Fruit fly (Drosophila melanogaster) whole organism, wandering third instar larva: ENCODE results near the gene veli.
A peak's percentile ranks its signal among the peaks of the same experiment; 100 is the strongest.

Source experiments
- Abd-B ChIP-seq: fragments of >200 bp; optimal IDR thresholded peaks from 2 replicates; lab custom pipeline; 2017; ENCODE audit warnings: missing biosample characterization, missing genetic modification characterization
- CG32264 ChIP-seq: fragments of 200-800 bp; sonication (Bioruptor generic); optimal IDR thresholded peaks from 2 replicates; lab custom pipeline; 2016; ENCODE audit warnings: missing biosample characterization, missing genetic modification characterization
- CG9705 ChIP-seq: fragments of 200-800 bp; sonication (Bioruptor generic); optimal IDR thresholded peaks from 2 replicates; lab custom pipeline; 2018; ENCODE audit warnings: missing biosample characterization, mild to moderate bottlenecking, missing genetic modification characterization
- CrebA ChIP-seq: fragments of 200-800 bp; sonication (Bioruptor generic); optimal IDR thresholded peaks from 2 replicates; lab custom pipeline; 2016; ENCODE audit warnings: missing biosample characterization, mild to moderate bottlenecking, missing genetic modification characterization, borderline replicate concordance
- Dfd ChIP-seq: fragments of >200 bp; optimal IDR thresholded peaks from 2 replicates; lab custom pipeline; 2017; ENCODE audit warnings: missing biosample characterization, missing genetic modification characterization
- Dif ChIP-seq: fragments of 200-275, 200-300 bp; sonication (Bioruptor generic); optimal IDR thresholded peaks from 2 replicates; lab custom pipeline; 2018; ENCODE audit warnings: missing biosample characterization, missing genetic modification characterization; ENCODE audit not compliant: partially characterized antibody
- HLH106 ChIP-seq: fragments of 200-800 bp; optimal IDR thresholded peaks from 3 replicates; lab custom pipeline; 2019; ENCODE audit warnings: missing biosample characterization, mild to moderate bottlenecking, missing genetic modification characterization, moderate library complexity
- Hnf4 ChIP-seq: fragments of 200-800 bp; sonication (Bioruptor generic); optimal IDR thresholded peaks from 2 replicates; lab custom pipeline; 2016; ENCODE audit warnings: missing biosample characterization, mild to moderate bottlenecking, missing genetic modification characterization
- Hr78 ChIP-seq: fragments of >200 bp; optimal IDR thresholded peaks from 2 replicates; lab custom pipeline; 2017; ENCODE audit warnings: missing biosample characterization, missing genetic modification characterization
- Hr83 ChIP-seq: fragments of 200-300 bp; sonication (Bioruptor generic); optimal IDR thresholded peaks from 2 replicates; lab custom pipeline; 2016; ENCODE audit warnings: missing biosample characterization, mild to moderate bottlenecking, missing genetic modification characterization, moderate library complexity; ENCODE audit not compliant: poor library complexity, severe bottlenecking
- Jra ChIP-seq: sonication (Bioruptor generic); optimal IDR thresholded peaks from 2 replicates; lab custom pipeline; 2016; ENCODE audit warnings: missing biosample characterization, missing genetic modification characterization
- Mio ChIP-seq: sonication (Bioruptor generic); optimal IDR thresholded peaks from 2 replicates; lab custom pipeline; 2016; ENCODE audit warnings: missing biosample characterization, missing genetic modification characterization
- Myc ChIP-seq: fragments of >200 bp; optimal IDR thresholded peaks from 2 replicates; lab custom pipeline; 2017
- N ChIP-seq: fragments of >200 bp; optimal IDR thresholded peaks from 2 replicates; lab custom pipeline; 2018; ENCODE audit warnings: missing biosample characterization, missing external identifiers, missing genetic modification characterization
- OdsH ChIP-seq: fragments of 200-800 bp; sonication (Bioruptor generic); optimal IDR thresholded peaks from 2 replicates; lab custom pipeline; 2016; ENCODE audit warnings: missing biosample characterization, mild to moderate bottlenecking, missing genetic modification characterization
- Rel ChIP-seq, 2 experiments: fragments of 200-800 bp; sonication (Bioruptor generic) in 1 of 2; optimal IDR thresholded peaks; 2 replicates in 1 of 2; 3 replicates in 1 of 2; lab custom pipeline; 2016 to 2019; ENCODE audit warnings: mild to moderate bottlenecking in 2 of 2, missing biosample characterization in 2 of 2, missing genetic modification characterization in 2 of 2, moderate library complexity in 1 of 2
- Sp1 ChIP-seq: fragments of 200-800 bp; sonication (Bioruptor generic); optimal IDR thresholded peaks from 3 replicates; lab custom pipeline; 2019; ENCODE audit warnings: missing biosample characterization, mild to moderate bottlenecking, missing genetic modification characterization, moderate library complexity
- Vsx2 ChIP-seq: fragments of 200-300, 225-300 bp; sonication (Bioruptor generic); optimal IDR thresholded peaks from 2 replicates; lab custom pipeline; 2018; ENCODE audit warnings: missing biosample characterization, missing genetic modification characterization; ENCODE audit not compliant: partially characterized antibody
- br ChIP-seq: fragments of 200-800 bp; sonication (Bioruptor generic); optimal IDR thresholded peaks from 2 replicates; lab custom pipeline; 2016; ENCODE audit warnings: missing biosample characterization, missing genetic modification characterization
- brk ChIP-seq: fragments of 200-800 bp; sonication (Bioruptor generic); optimal IDR thresholded peaks from 2 replicates; lab custom pipeline; 2016; ENCODE audit warnings: missing biosample characterization, mild to moderate bottlenecking, missing genetic modification characterization
- dl ChIP-seq, 2 experiments: fragments of 175-275, 200-275 bp in 1 of 2; fragments of 200-275 bp in 1 of 2; sonication (Bioruptor generic); optimal IDR thresholded peaks; lab custom pipeline; 2018; ENCODE audit warnings: mild to moderate bottlenecking in 2 of 2, missing biosample characterization in 2 of 2, missing genetic modification characterization in 2 of 2, moderate library complexity in 2 of 2; ENCODE audit not compliant: partially characterized antibody in 2 of 2, insufficient read depth in 1 of 2
- dmrt93B ChIP-seq: fragments of 200-800 bp; sonication (Bioruptor generic); optimal IDR thresholded peaks from 2 replicates; lab custom pipeline; 2018; ENCODE audit warnings: missing biosample characterization, mild to moderate bottlenecking, missing genetic modification characterization
- dsf ChIP-seq: sonication (Bioruptor generic); optimal IDR thresholded peaks from 2 replicates; lab custom pipeline; 2016; ENCODE audit warnings: missing biosample characterization, missing genetic modification characterization, borderline replicate concordance
- foxo ChIP-seq, 2 experiments: fragments of 200-800 bp; sonication (Bioruptor generic); optimal IDR thresholded peaks; 2 replicates in 1 of 2; 3 replicates in 1 of 2; lab custom pipeline; 2016 to 2017; ENCODE audit warnings: missing biosample characterization in 2 of 2, missing genetic modification characterization in 2 of 2
- h ChIP-seq: fragments of 200-800 bp; sonication (Bioruptor generic); optimal IDR thresholded peaks from 3 replicates; lab custom pipeline; 2016; ENCODE audit warnings: missing biosample characterization, mild to moderate bottlenecking, missing genetic modification characterization
- jim ChIP-seq: fragments of 175-275, 200-325 bp; sonication (Bioruptor generic); optimal IDR thresholded peaks from 2 replicates; lab custom pipeline; 2016; ENCODE audit warnings: missing biosample characterization, mild to moderate bottlenecking, missing genetic modification characterization
- lola ChIP-seq: fragments of >200 bp; optimal IDR thresholded peaks from 2 replicates; lab custom pipeline; 2017; ENCODE audit warnings: missing biosample characterization, missing genetic modification characterization
- pan ChIP-seq: fragments of >200 bp; optimal IDR thresholded peaks from 2 replicates; lab custom pipeline; 2017
- psq ChIP-seq: fragments of 200-800 bp; sonication (Bioruptor generic); optimal IDR thresholded peaks from 3 replicates; lab custom pipeline; 2017; ENCODE audit warnings: missing biosample characterization, mild to moderate bottlenecking, missing genetic modification characterization, moderate library complexity
- rgr ChIP-seq: fragments of 200-800 bp; sonication (Bioruptor generic); optimal IDR thresholded peaks from 3 replicates; lab custom pipeline; 2016; ENCODE audit warnings: missing biosample characterization, mild to moderate bottlenecking, missing genetic modification characterization
- sage ChIP-seq: fragments of 200-800 bp; sonication (Bioruptor generic); optimal IDR thresholded peaks from 2 replicates; lab custom pipeline; 2016; ENCODE audit warnings: missing biosample characterization, mild to moderate bottlenecking, missing genetic modification characterization
- sv ChIP-seq: fragments of 200-800 bp; sonication (Bioruptor generic); optimal IDR thresholded peaks from 3 replicates; lab custom pipeline; 2016; ENCODE audit warnings: missing biosample characterization, missing genetic modification characterization
- tai ChIP-seq: sonication (Bioruptor generic); optimal IDR thresholded peaks from 2 replicates; lab custom pipeline; 2016; ENCODE audit warnings: missing biosample characterization, missing genetic modification characterization
- usp ChIP-seq: fragments of >200 bp; optimal IDR thresholded peaks from 2 replicates; lab custom pipeline; 2017; ENCODE audit warnings: missing biosample characterization, missing genetic modification characterization
- woc ChIP-seq: sonication (Bioruptor generic); optimal IDR thresholded peaks from 2 replicates; lab custom pipeline; 2016; ENCODE audit warnings: missing biosample characterization, mild to moderate bottlenecking, missing genetic modification characterization

The veli gene

DNA sequence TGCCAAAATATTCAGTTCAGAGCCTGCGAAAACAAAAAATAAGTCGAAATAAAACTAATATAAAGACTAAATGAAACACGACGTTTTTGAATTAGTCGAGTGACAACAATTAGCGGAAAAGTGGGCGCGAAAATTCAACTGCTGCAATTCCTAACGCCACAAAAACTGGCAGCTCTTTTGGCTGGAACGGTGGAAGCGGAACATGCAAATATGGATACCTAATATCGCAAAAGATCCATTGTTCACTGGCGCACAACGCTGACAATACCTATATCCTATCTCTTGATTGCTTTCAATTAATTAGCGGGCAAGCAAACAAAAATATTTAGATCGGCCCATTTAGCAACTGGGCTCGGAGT, 16.0 kb downstream of the veli start, which contains the start of gene CG11791:
TSS of gene CG11791 (plus strand) at position 234 of the 359 bp plus-strand sequence.
- peak; percentile 46 for TF ChIP-seq Myc (lab: Kevin White, UChicago)
- no peak for TF ChIP-seq Dif (GFP tag; lab: Kevin White, UChicago)
- no peak for TF ChIP-seq psq (GFP tag; lab: Kevin White, UChicago)
- no peak for TF ChIP-seq foxo (GFP tag; optimal IDR thresholded peaks at IDR 0.05; lab: Kevin White, UChicago)
- no peak for TF ChIP-seq br

DNA sequence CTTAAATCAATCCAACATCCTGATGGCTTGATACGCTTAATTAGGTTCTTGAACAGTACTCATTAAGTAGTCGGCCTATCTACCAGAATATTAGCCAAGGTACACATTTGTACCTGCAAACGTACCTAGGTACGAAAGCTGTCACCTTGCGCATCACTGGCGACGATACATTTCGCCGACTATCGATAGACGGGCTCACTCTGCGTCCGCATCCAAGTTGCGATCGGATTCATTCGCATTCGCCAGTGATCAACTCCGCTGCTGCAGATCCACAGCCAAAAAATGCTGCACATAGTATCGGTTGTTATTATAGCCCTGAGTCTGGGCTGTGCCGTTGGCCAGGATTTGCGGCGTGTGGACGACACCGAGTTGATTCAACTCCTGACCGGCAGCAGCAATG, 17.9 kb downstream of the veli start, which contains the start of gene CG11790:
TSS of gene CG11790 (plus strand) at position 203 of the 400 bp plus-strand sequence.
- TF ChIP-seq Rel (GFP tag; optimal IDR thresholded peaks at IDR 0.05; lab: Kevin White, UChicago) (no peak), Rel (tag; optimal IDR thresholded peaks at IDR 0.05; lab: Kevin White, UChicago) (no peak), psq (GFP tag; lab: Kevin White, UChicago) (no peak), dmrt93B (GFP tag; lab: Kevin White, UChicago) (no peak), Hr83 (peak; percentile 19), br (no peak), Hr78 (GFP tag; lab: Kevin White, UChicago) (no peak), Dfd (GFP tag; lab: Kevin White, UChicago) (no peak), sage (GFP tag; lab: Kevin White, UChicago) (no peak), brk (no peak), OdsH (GFP tag; lab: Kevin White, UChicago) (no peak), sv (GFP tag; lab: Kevin White, UChicago) (no peak), foxo (GFP tag; optimal IDR thresholded peaks at IDR 0.05; lab: Kevin White, UChicago) (no peak), Jra (GFP tag; lab: Kevin White, UChicago) (peak; percentile 31), CG32264 (GFP tag; lab: Kevin White, UChicago) (no peak), Sp1 (GFP tag; lab: Kevin White, UChicago) (no peak), rgr (GFP tag; lab: Kevin White, UChicago) (no peak), usp (GFP tag; lab: Kevin White, UChicago) (no peak), Abd-B (GFP tag; lab: Kevin White, UChicago) (no peak), Mio (no peak), tai (GFP tag; lab: Kevin White, UChicago) (no peak), h (GFP tag; lab: Kevin White, UChicago) (no peak), dsf (GFP tag; lab: Kevin White, UChicago) (no peak), Hnf4 (no peak), N (GFP tag; lab: Kevin White, UChicago) (no peak), CrebA (GFP tag; lab: Kevin White, UChicago) (no peak), Myc (lab: Kevin White, UChicago) (peak; percentile 92), woc (peak; percentile 90)

DNA sequence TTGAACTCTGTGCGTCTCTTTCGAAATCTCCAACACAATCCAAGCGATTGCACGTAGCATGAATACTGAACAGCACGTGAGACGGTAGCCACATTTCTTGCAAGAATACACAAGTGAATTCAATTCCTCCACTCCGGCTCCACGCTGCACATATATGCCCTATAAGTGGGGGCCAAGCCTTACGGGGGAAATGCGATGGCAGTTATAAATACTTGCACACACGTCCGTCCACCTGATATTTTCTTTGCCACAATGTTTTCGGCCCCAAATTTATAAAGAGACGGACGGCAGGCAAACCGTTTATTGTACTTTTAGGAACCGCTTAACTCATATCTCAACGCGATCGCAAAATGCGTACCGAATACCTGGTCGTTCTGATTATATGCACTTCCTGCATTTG, 19.4 kb downstream of the veli start, which contains the start of gene CG11786:
TSS of gene CG11786 (plus strand) at position 301 of the 400 bp plus-strand sequence.
- TF ChIP-seq dsf (GFP tag; lab: Kevin White, UChicago), result no peak
- TF ChIP-seq psq (GFP tag; lab: Kevin White, UChicago), result no peak
- TF ChIP-seq lola (GFP tag; lab: Kevin White, UChicago), result no peak
- TF ChIP-seq Mio, result no peak
- TF ChIP-seq Vsx2 (GFP tag; lab: Kevin White, UChicago), result no peak
- no peak for TF ChIP-seq pan (lab: Kevin White, UChicago)
- TF ChIP-seq foxo (GFP tag; optimal IDR thresholded peaks at IDR 0.05; lab: Kevin White, UChicago), result no peak
- no peak for TF ChIP-seq br
- no peak for TF ChIP-seq dl (GFP tag; optimal IDR thresholded peaks at IDR 0.05; lab: Kevin White, UChicago; ENCODE audit: insufficient read depth in 1 of 2, partially characterized antibody in 2 of 2)
- no peak for TF ChIP-seq Sp1 (GFP tag; lab: Kevin White, UChicago)
- no peak for TF ChIP-seq CG9705 (GFP tag; lab: Kevin White, UChicago)
- no peak for TF ChIP-seq Jra (GFP tag; lab: Kevin White, UChicago)
- no peak for TF ChIP-seq dmrt93B (GFP tag; lab: Kevin White, UChicago)
- TF ChIP-seq N (GFP tag; lab: Kevin White, UChicago), result no peak
- no peak for TF ChIP-seq jim (GFP tag; lab: Kevin White, UChicago)
- no peak for TF ChIP-seq CG32264 (GFP tag; lab: Kevin White, UChicago)
- TF ChIP-seq Hr83, result no peak
- TF ChIP-seq usp (GFP tag; lab: Kevin White, UChicago), result no peak
- TF ChIP-seq HLH106 (tag; lab: Kevin White, UChicago), result no peak
- no peak for TF ChIP-seq Hnf4
